Fruit fly (Drosophila melanogaster): ENCODE data around the gene polybromo.

The polybromo gene

dm6 chr3R:24753561-24754027 is 51.5 kb downstream of the polybromo start, which contains the start of gene asp (continued):
- TF ChIP-seq CG31441 (GFP tag; IDR thresholded peaks at IDR 0.05) (no peak), Sox100B (GFP tag; optimal IDR thresholded peaks at IDR 0.05) (no peak), hbn (GFP tag; IDR thresholded peaks at IDR 0.05; ENCODE audit: partially characterized antibody) (peak; percentile 82), Sox102F (GFP tag; optimal IDR thresholded peaks at IDR 0.05) (no peak), ato (GFP tag; IDR thresholded peaks at IDR 0.05; ENCODE audit: partially characterized antibody) (peak; percentile 83), lola (GFP tag; optimal IDR thresholded peaks at IDR 0.05) (no peak), crol (GFP tag; IDR thresholded peaks at IDR 0.05) (no peak), CG6765 (GFP tag; optimal IDR thresholded peaks at IDR 0.05) (no peak), Lpt (GFP tag; optimal IDR thresholded peaks at IDR 0.05) (no peak), nerfin-1 (tag; optimal IDR thresholded peaks at IDR 0.05) (no peak), CG16815 (GFP tag; optimal IDR thresholded peaks at IDR 0.05) (no peak), trh (GFP tag; optimal IDR thresholded peaks at IDR 0.05) (no peak), Xbp1 (GFP tag; optimal IDR thresholded peaks at IDR 0.05) (peak; percentile 48), fd102C (GFP tag; optimal IDR thresholded peaks at IDR 0.05) (no peak), ac (GFP tag; optimal IDR thresholded peaks at IDR 0.05) (no peak), Dll (GFP tag; IDR thresholded peaks at IDR 0.05; ENCODE audit: partially characterized antibody) (peak; percentile 93), Lhr (GFP tag; optimal IDR thresholded peaks at IDR 0.05) (no peak), zen (tag; optimal IDR thresholded peaks at IDR 0.05) (no peak), CG4328 (GFP tag; optimal IDR thresholded peaks at IDR 0.05) (no peak), fru (optimal IDR thresholded peaks at IDR 0.05) (no peak), scrt (GFP tag; optimal IDR thresholded peaks at IDR 0.05) (no peak), CG18011 (GFP tag; optimal IDR thresholded peaks at IDR 0.05) (no peak), ase (GFP tag; IDR thresholded peaks at IDR 0.05) (no peak), CG18476 (GFP tag; optimal IDR thresholded peaks at IDR 0.05) (no peak), Eip74EF (GFP tag; optimal IDR thresholded peaks at IDR 0.05) (no peak), CrebB (tag; optimal IDR thresholded peaks at IDR 0.05) (no peak), Dfd (GFP tag; optimal IDR thresholded peaks at IDR 0.05) (no peak), toy (GFP tag; IDR thresholded peaks at IDR 0.05) (no peak), Nf-YA (GFP tag; IDR thresholded peaks at IDR 0.05) (no peak), inv (GFP tag; IDR thresholded peaks at IDR 0.05; ENCODE audit: partially characterized antibody) (peak; percentile 74), CG3163 (GFP tag; optimal IDR thresholded peaks at IDR 0.05) (no peak), Scr (GFP tag; IDR thresholded peaks at IDR 0.05; ENCODE audit: partially characterized antibody) (peak; percentile 85), ash1 (GFP tag; optimal IDR thresholded peaks at IDR 0.05) (no peak), Hr51 (GFP tag; optimal IDR thresholded peaks at IDR 0.05) (no peak), da (GFP tag; optimal IDR thresholded peaks at IDR 0.05) (no peak), TFAM (GFP tag; optimal IDR thresholded peaks at IDR 0.05) (no peak), CG34224 (GFP tag; IDR thresholded peaks at IDR 0.05; ENCODE audit: partially characterized antibody) (peak; percentile 86), CG11695 (GFP tag; IDR thresholded peaks at IDR 0.05) (no peak), Hmx (GFP tag; optimal IDR thresholded peaks at IDR 0.05) (no peak), Dref (GFP tag; IDR thresholded peaks at IDR 0.05) (peak; percentile 93), ATbp (GFP tag; optimal IDR thresholded peaks at IDR 0.05) (no peak), Mes4 (GFP tag; optimal IDR thresholded peaks at IDR 0.05) (no peak), Ets97D (GFP tag; optimal IDR thresholded peaks at IDR 0.05) (peak; percentile 39), Hr3 (GFP tag; optimal IDR thresholded peaks at IDR 0.05) (peak; percentile 30), tgo (GFP tag; IDR thresholded peaks at IDR 0.05) (peak; percentile 21; the same call in 1 of the 3 replicates), Jarid2 (GFP tag; optimal IDR thresholded peaks at IDR 0.05) (no peak), CG10274 (GFP tag; optimal IDR thresholded peaks at IDR 0.05) (no peak), Abd-B (GFP tag; optimal IDR thresholded peaks at IDR 0.05) (peak; percentile 26), CG3726 (GFP tag; IDR thresholded peaks at IDR 0.05) (no peak), oc (tag; optimal IDR thresholded peaks at IDR 0.05) (no peak)
